Fruit fly (Drosophila melanogaster): ENCODE results near the gene Fer1.

Gene Fer1

dm6 chr3R:7124109-7124639, 11.8 kb upstream of the Fer1 start, which contains the start of the genes Alh and CG10098 (continued):
- TF ChIP-seq ap (GFP tag; IDR thresholded peaks at IDR 0.05): no peak; the same call in 1 of the 2 replicates
- peak; percentile 72 for TF ChIP-seq CG4404 (GFP tag; IDR thresholded peaks at IDR 0.05)
- no peak for TF ChIP-seq Trl (optimal IDR thresholded peaks at IDR 0.05)
- peak; percentile 79 for TF ChIP-seq Trl (GFP tag; optimal IDR thresholded peaks at IDR 0.05)
- TF ChIP-seq gsb-n (tag; optimal IDR thresholded peaks at IDR 0.05): peak; percentile 57
- peak; percentile 96 for TF ChIP-seq CG10267 (tag; optimal IDR thresholded peaks at IDR 0.05)
- peak; percentile 82 for TF ChIP-seq CG15514 (GFP tag; optimal IDR thresholded peaks at IDR 0.05)
- TF ChIP-seq wor (GFP tag; IDR thresholded peaks at IDR 0.05): 0 out of 2 replicates have a peak, but pooled peaks have one; percentile 12
- TF ChIP-seq CG12391 (tag; optimal IDR thresholded peaks at IDR 0.05): peak; percentile 88
- peak; percentile 78 for TF ChIP-seq Elba2 (GFP tag; optimal IDR thresholded peaks at IDR 0.05)
- peak; percentile 62; the same call in 2 of the 3 replicates for TF ChIP-seq H15 (GFP tag; IDR thresholded peaks at IDR 0.05)
- peak; percentile 48; the same call in 2 of the 3 replicates for TF ChIP-seq CG14050 (GFP tag; IDR thresholded peaks at IDR 0.05)
- no peak; the same call in 2 of the 3 replicates for TF ChIP-seq jigr1 (GFP tag; IDR thresholded peaks at IDR 0.05)
- peak; percentile 56; the same call in 1 of the 2 replicates for TF ChIP-seq gt (GFP tag; IDR thresholded peaks at IDR 0.05)
- TF ChIP-seq CG14441 (GFP tag; IDR thresholded peaks at IDR 0.05): peak; percentile 72
- peak; percentile 40 for TF ChIP-seq kah (GFP tag; optimal IDR thresholded peaks at IDR 0.05)
- peak; percentile 81 for TF ChIP-seq CG10543 (GFP tag; optimal IDR thresholded peaks at IDR 0.05)
- TF ChIP-seq CG2889 (GFP tag; IDR thresholded peaks at IDR 0.05): peak; percentile 68; the same call in 1 of the 3 replicates
- peak; percentile 73 for TF ChIP-seq inv (GFP tag; IDR thresholded peaks at IDR 0.05; ENCODE audit: partially characterized antibody)
- 0 out of 2 replicates have a peak, but pooled peaks have one; percentile 18 for TF ChIP-seq dati (GFP tag; IDR thresholded peaks at IDR 0.05)
- TF ChIP-seq tio (GFP tag; optimal IDR thresholded peaks at IDR 0.05): peak; percentile 89
- peak; percentile 70 for TF ChIP-seq NC2β (GFP tag; optimal IDR thresholded peaks at IDR 0.05)
- TF ChIP-seq crol (GFP tag; IDR thresholded peaks at IDR 0.05): no peak
- TF ChIP-seq Nf-YC (tag; optimal IDR thresholded peaks at IDR 0.05): peak; percentile 75
- TF ChIP-seq CG11723 (GFP tag; optimal IDR thresholded peaks at IDR 0.05): peak; percentile 73
- no peak for TF ChIP-seq GATAe (GFP tag; conservative IDR thresholded peaks at IDR 0.05)
- TF ChIP-seq lbe (GFP tag; optimal IDR thresholded peaks at IDR 0.05): peak; percentile 74
- TF ChIP-seq CG15011 (GFP tag; optimal IDR thresholded peaks at IDR 0.05): peak; percentile 60
- TF ChIP-seq CG11085 (GFP tag; IDR thresholded peaks at IDR 0.05): peak; percentile 66; the same call in 1 of the 2 replicates
- TF ChIP-seq Fer3 (tag; optimal IDR thresholded peaks at IDR 0.05): peak; percentile 77
- TF ChIP-seq Tbp (GFP tag; optimal IDR thresholded peaks at IDR 0.05): no peak
- no peak for TF ChIP-seq eve (GFP tag; optimal IDR thresholded peaks at IDR 0.05)
- TF ChIP-seq CG2202 (tag; optimal IDR thresholded peaks at IDR 0.05): peak; percentile 29
- TF ChIP-seq ttk (GFP tag; IDR thresholded peaks at IDR 0.05): peak; percentile 81
- peak; percentile 48 for TF ChIP-seq CG3065 (GFP tag; optimal IDR thresholded peaks at IDR 0.05)
- peak; percentile 74 to 90 for TF ChIP-seq Hr51 (GFP tag; optimal IDR thresholded peaks at IDR 0.05)
- TF ChIP-seq CG17328 (GFP tag; IDR thresholded peaks at IDR 0.05): peak; percentile 73
- peak; percentile 55 for TF ChIP-seq en (GFP tag; optimal IDR thresholded peaks at IDR 0.05)
- TF ChIP-seq danr (GFP tag; IDR thresholded peaks at IDR 0.05): peak; percentile 56; the same call in 1 of the 2 replicates
- 0 out of 3 replicates have a peak, but pooled peaks have one; percentile 50 for TF ChIP-seq C15 (GFP tag; IDR thresholded peaks at IDR 0.05)
- peak; percentile 43 to 80 for TF ChIP-seq tll (GFP tag; optimal IDR thresholded peaks at IDR 0.05)
- TF ChIP-seq klu (GFP tag; IDR thresholded peaks at IDR 0.05): peak; percentile 65; the same call in 1 of the 2 replicates
- peak; percentile 49; the same call in 1 of the 2 replicates for TF ChIP-seq CG11696 (GFP tag; IDR thresholded peaks at IDR 0.05)
- TF ChIP-seq CG12744 (GFP tag; optimal IDR thresholded peaks at IDR 0.05): peak; percentile 66
- TF ChIP-seq bsh (GFP tag; optimal IDR thresholded peaks at IDR 0.05): peak in 1 of 2 experiments; percentile 71
- peak; percentile 62 for TF ChIP-seq CG1529 (GFP tag; optimal IDR thresholded peaks at IDR 0.05)
- no peak for TF ChIP-seq fru (optimal IDR thresholded peaks at IDR 0.05)
- peak; percentile 64 for TF ChIP-seq CG10431 (GFP tag; optimal IDR thresholded peaks at IDR 0.05)
- peak; percentile 58 for TF ChIP-seq disco-r (GFP tag; optimal IDR thresholded peaks at IDR 0.05)
- peak; percentile 53 for TF ChIP-seq CHES-1-like (GFP tag; optimal IDR thresholded peaks at IDR 0.05)
- peak; percentile 91 for TF ChIP-seq Antp (GFP tag; optimal IDR thresholded peaks at IDR 0.05)

All from whole organism, embryonic.